Fruit fly (Drosophila melanogaster): ENCODE measurements around the gene CBP.

Gene CBP

DNA sequence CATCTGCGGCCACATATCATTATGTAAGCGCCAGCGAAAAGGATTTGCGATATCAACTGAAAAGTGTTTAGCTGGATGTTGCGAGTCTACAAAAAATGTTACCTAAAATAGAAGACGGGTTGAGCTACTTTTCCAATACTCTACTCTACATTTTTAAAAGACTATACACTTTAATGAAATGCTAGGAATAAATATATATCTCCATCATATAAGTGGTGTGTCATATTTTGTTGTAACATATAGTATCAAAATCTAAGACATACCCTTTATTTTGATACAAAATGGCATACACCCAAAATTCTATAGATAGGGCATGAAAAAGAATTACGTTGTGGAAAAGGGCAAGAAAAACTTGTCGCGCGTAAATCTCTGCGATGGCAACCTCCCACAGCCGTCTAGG, 5.8 kb downstream of the CBP start:
- no peak for TF ChIP-seq CG13204 (GFP tag; optimal IDR thresholded peaks at IDR 0.05)
- TF ChIP-seq CG4496 (GFP tag; IDR thresholded peaks at IDR 0.05), result no peak
- TF ChIP-seq CG9948 (tag; optimal IDR thresholded peaks at IDR 0.05), result no peak
- TF ChIP-seq CG10348 (GFP tag; IDR thresholded peaks at IDR 0.05), result no peak
- TF ChIP-seq CG8159 (tag; optimal IDR thresholded peaks at IDR 0.05), result no peak
- no peak for TF ChIP-seq CG12605 (GFP tag; IDR thresholded peaks at IDR 0.05)
- TF ChIP-seq EcR (GFP tag; optimal IDR thresholded peaks at IDR 0.05), result no peak
- no peak for TF ChIP-seq CG32121 (GFP tag; IDR thresholded peaks at IDR 0.05)
- TF ChIP-seq gl (tag; optimal IDR thresholded peaks at IDR 0.05), result no peak
- no peak for TF ChIP-seq CG8301 (tag; optimal IDR thresholded peaks at IDR 0.05)
- TF ChIP-seq Ets98B (GFP tag; IDR thresholded peaks at IDR 0.05), result no peak
- TF ChIP-seq CG15710 (tag; optimal IDR thresholded peaks at IDR 0.05), result no peak
- no peak for TF ChIP-seq CG34367 (tag; optimal IDR thresholded peaks at IDR 0.05)
- TF ChIP-seq rn (GFP tag; IDR thresholded peaks at IDR 0.05), result no peak
- no peak for TF ChIP-seq D1 (tag; optimal IDR thresholded peaks at IDR 0.05)
- no peak for TF ChIP-seq Snoo (tag; optimal IDR thresholded peaks at IDR 0.05)
- TF ChIP-seq CG17806 (tag; optimal IDR thresholded peaks at IDR 0.05), result no peak
- no peak for TF ChIP-seq fd96Ca (GFP tag; IDR thresholded peaks at IDR 0.05)
- TF ChIP-seq Pif1B (GFP tag; optimal IDR thresholded peaks at IDR 0.05), result no peak

DNA sequence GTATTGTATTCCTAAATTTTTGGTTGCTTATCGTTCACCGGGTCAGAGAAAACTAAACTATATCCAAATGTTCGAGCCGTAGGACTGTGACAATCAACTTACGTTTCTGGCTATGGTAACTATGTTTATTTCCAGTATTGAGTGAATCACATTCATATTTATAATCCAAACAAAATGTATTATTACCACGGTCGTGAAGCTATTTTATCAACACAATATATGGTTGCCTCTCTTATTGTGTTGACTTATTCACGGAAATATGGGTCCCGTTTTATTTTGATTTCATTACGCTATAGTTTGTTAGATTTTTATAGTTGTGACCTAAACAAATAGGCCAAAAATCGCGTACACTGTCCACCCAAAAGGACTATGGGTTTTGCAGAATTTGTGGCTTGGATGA, 10.3 kb downstream of the CBP start, which contains the start of gene CG15034:
Gene CG15034, minus strand, starts transcription at position 101 of the 400 bp plus-strand sequence.
- no peak for TF ChIP-seq fd96Ca (GFP tag; IDR thresholded peaks at IDR 0.05)
- no peak for TF ChIP-seq Pif1B (GFP tag; optimal IDR thresholded peaks at IDR 0.05)
- TF ChIP-seq CG8301 (tag; optimal IDR thresholded peaks at IDR 0.05), result no peak
- TF ChIP-seq CG32121 (GFP tag; IDR thresholded peaks at IDR 0.05), result no peak
- no peak for TF ChIP-seq CG14655 (GFP tag; optimal IDR thresholded peaks at IDR 0.05)
- TF ChIP-seq Snoo (tag; optimal IDR thresholded peaks at IDR 0.05), result no peak
- TF ChIP-seq EcR (GFP tag; optimal IDR thresholded peaks at IDR 0.05), result no peak
- no peak for TF ChIP-seq gl (tag; optimal IDR thresholded peaks at IDR 0.05)
- no peak for TF ChIP-seq CG4496 (GFP tag; IDR thresholded peaks at IDR 0.05)
- no peak for TF ChIP-seq D1 (tag; optimal IDR thresholded peaks at IDR 0.05)
- TF ChIP-seq CG8159 (tag; optimal IDR thresholded peaks at IDR 0.05), result no peak
- no peak for TF ChIP-seq CG10348 (GFP tag; IDR thresholded peaks at IDR 0.05)

DNA sequence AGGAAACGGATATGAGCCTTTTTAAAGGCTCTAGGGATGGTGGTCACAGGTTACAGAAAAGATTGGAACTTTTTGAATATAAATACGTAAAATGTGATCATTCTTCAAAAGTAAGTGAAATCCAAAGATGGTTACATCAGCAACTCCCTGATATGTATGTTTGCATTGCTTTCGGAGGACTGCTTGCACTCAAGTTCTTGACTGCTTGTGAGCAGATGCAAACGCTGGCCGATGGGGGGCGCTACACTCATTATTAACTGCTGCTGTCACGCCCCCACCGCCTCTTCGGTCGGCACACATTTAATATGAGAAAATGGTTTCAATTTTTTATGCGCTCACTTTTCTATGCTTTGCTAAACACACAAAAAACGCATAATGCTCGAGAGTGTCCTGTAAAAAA, 12.8 kb downstream of the CBP start:
- TF ChIP-seq D1 (tag; optimal IDR thresholded peaks at IDR 0.05), result no peak
- TF ChIP-seq CG17806 (tag; optimal IDR thresholded peaks at IDR 0.05), result no peak
- no peak for TF ChIP-seq CG8159 (tag; optimal IDR thresholded peaks at IDR 0.05)
- no peak for TF ChIP-seq CG9948 (tag; optimal IDR thresholded peaks at IDR 0.05)
- TF ChIP-seq CG4496 (GFP tag; IDR thresholded peaks at IDR 0.05), result no peak
- TF ChIP-seq CG8301 (tag; optimal IDR thresholded peaks at IDR 0.05), result no peak
- TF ChIP-seq CG32121 (GFP tag; IDR thresholded peaks at IDR 0.05), result no peak
- TF ChIP-seq fd96Ca (GFP tag; IDR thresholded peaks at IDR 0.05), result no peak
- no peak for TF ChIP-seq Pif1A (GFP tag; optimal IDR thresholded peaks at IDR 0.05)
- TF ChIP-seq Snoo (tag; optimal IDR thresholded peaks at IDR 0.05), result no peak
- TF ChIP-seq CG12605 (GFP tag; IDR thresholded peaks at IDR 0.05), result no peak
- no peak for TF ChIP-seq CG10348 (GFP tag; IDR thresholded peaks at IDR 0.05)
- no peak for TF ChIP-seq rn (GFP tag; IDR thresholded peaks at IDR 0.05)
- TF ChIP-seq Ets98B (GFP tag; IDR thresholded peaks at IDR 0.05), result no peak

DNA sequence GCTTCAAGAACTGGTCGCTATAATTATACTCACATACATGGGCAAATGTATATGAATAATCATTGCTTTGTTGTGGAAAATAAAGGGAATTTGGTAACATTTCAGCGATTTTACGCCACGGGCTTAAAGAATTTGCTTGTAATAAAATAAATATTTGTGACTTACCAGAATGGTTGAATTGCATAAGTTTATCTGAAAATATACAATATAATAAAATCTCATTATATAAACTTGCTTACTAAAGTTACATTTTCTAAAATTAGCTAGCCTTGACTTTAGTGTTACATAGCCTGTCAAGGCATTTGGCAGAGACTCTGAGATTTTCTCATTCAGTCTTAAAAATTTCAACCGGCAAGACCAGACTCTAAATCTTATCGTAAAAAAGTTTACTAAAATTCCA, 21.3 kb downstream of the CBP start, which contains the start of gene CG1999:
Gene CG1999, plus strand, starts transcription at position 301 of the 400 bp plus-strand sequence.
- TF ChIP-seq CG13204 (GFP tag; optimal IDR thresholded peaks at IDR 0.05), result no peak
- TF ChIP-seq CG34367 (tag; optimal IDR thresholded peaks at IDR 0.05), result no peak
- no peak for TF ChIP-seq fd96Ca (GFP tag; IDR thresholded peaks at IDR 0.05)
- TF ChIP-seq Snoo (tag; optimal IDR thresholded peaks at IDR 0.05), result no peak
- no peak for TF ChIP-seq EcR (GFP tag; optimal IDR thresholded peaks at IDR 0.05)
- no peak for TF ChIP-seq gl (tag; optimal IDR thresholded peaks at IDR 0.05)

DNA sequence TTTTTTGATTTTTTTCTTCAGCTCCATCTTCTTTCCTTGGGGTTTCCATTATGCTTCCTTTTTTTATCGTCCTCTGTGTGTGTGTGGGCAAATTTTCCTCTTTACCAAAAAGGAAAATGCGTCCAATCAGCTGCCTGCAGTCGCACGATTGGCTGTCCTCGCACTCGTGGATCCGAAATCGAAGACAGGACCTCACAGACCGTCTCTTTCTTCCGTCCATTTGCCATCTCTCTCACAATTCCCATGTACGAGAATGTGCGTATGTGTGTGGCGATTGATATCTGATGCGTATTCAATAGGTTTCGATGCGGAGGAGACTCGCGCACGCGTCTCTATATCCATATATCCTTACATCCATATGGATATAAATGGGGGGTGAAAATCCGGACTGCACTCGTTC, 31.2 kb downstream of the CBP start:
- TF ChIP-seq CG9948 (tag; optimal IDR thresholded peaks at IDR 0.05), result no peak
- TF ChIP-seq CG34367 (tag; optimal IDR thresholded peaks at IDR 0.05), result no peak
- TF ChIP-seq CG8301 (tag; optimal IDR thresholded peaks at IDR 0.05), result no peak
- TF ChIP-seq CG32121 (GFP tag; IDR thresholded peaks at IDR 0.05), result no peak
- TF ChIP-seq Snoo (tag; optimal IDR thresholded peaks at IDR 0.05), result no peak

DNA sequence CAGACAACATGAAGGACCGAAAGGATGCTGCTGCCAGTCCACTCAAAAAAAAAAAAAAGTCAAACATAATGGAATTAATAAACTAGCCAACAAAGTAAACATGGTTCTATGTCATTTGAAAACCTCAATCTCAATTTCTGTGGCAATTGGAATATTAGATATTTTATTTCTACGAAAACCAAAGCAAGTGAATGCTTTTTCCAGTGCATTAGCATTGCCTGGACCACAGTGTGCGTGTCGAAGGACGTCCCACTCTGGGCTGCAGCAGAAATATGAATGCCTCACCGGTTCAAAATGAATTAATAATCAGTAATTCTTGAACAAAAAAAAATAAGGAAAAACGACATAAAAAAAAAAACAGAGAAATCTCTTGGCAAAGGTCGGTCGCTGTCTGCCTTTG, 35.3 kb downstream of the CBP start:
- TF ChIP-seq CG32121 (GFP tag; IDR thresholded peaks at IDR 0.05) (no peak), CG12605 (GFP tag; IDR thresholded peaks at IDR 0.05) (no peak), fd96Ca (GFP tag; IDR thresholded peaks at IDR 0.05) (no peak), CG8301 (tag; optimal IDR thresholded peaks at IDR 0.05) (no peak), CG14655 (GFP tag; optimal IDR thresholded peaks at IDR 0.05) (no peak), CG34367 (tag; optimal IDR thresholded peaks at IDR 0.05) (no peak), Pif1B (GFP tag; optimal IDR thresholded peaks at IDR 0.05) (no peak), rn (GFP tag; IDR thresholded peaks at IDR 0.05) (no peak), Ets98B (GFP tag; IDR thresholded peaks at IDR 0.05) (no peak), CG13204 (GFP tag; optimal IDR thresholded peaks at IDR 0.05) (no peak), D1 (tag; optimal IDR thresholded peaks at IDR 0.05) (no peak), CG4496 (GFP tag; IDR thresholded peaks at IDR 0.05) (no peak), gl (tag; optimal IDR thresholded peaks at IDR 0.05) (no peak), Snoo (tag; optimal IDR thresholded peaks at IDR 0.05) (no peak), EcR (GFP tag; optimal IDR thresholded peaks at IDR 0.05) (no peak), CG10348 (GFP tag; IDR thresholded peaks at IDR 0.05) (no peak), Pif1A (GFP tag; optimal IDR thresholded peaks at IDR 0.05) (no peak), CG17806 (tag; optimal IDR thresholded peaks at IDR 0.05) (peak; percentile 15), CG15710 (tag; optimal IDR thresholded peaks at IDR 0.05) (peak; percentile 26), CG8159 (tag; optimal IDR thresholded peaks at IDR 0.05) (peak; percentile 35), CG9948 (tag; optimal IDR thresholded peaks at IDR 0.05) (no peak)
